Worm (Caenorhabditis elegans) whole organism, young adult: ENCODE data around the gene Y38C1AA.19.

Experiments
- C17E4.6 ChIP-seq: fragments of 200-800 bp; sonication (Bioruptor generic); IDR thresholded peaks from 2 replicates; pipeline ENCODE4 v1.3.6; 2022; ENCODE audit warnings: missing genetic modification reagents, missing genetic modification characterization, missing compliant biosample characterization
- F10E7.11 ChIP-seq: sonication (generic microtip); optimal IDR thresholded peaks from 2 replicates; lab custom pipeline; 2017; ENCODE audit warnings: mild to moderate bottlenecking, missing genetic modification characterization, moderate library complexity, missing compliant biosample characterization
- F23B12.7 ChIP-seq: sonication (generic microtip); optimal IDR thresholded peaks from 2 replicates; lab custom pipeline; 2017; ENCODE audit warnings: missing genetic modification characterization, mild to moderate bottlenecking, missing compliant biosample characterization, antibody characterized with exemption, moderate library complexity; ENCODE audit not compliant: insufficient read depth
- F52B5.7 ChIP-seq: sonication (generic microtip); optimal IDR thresholded peaks from 2 replicates; lab custom pipeline; 2016; ENCODE audit warnings: mild to moderate bottlenecking, missing genetic modification characterization, missing compliant biosample characterization
- K11D2.4 ChIP-seq: fragments of 200-800 bp; sonication (Bioruptor generic); IDR thresholded peaks from 2 replicates; pipeline ENCODE4 v1.3.6; 2022; ENCODE audit warnings: missing genetic modification reagents, missing genetic modification characterization, missing compliant biosample characterization
- Y56A3A.18 ChIP-seq: fragments of 200-800 bp; sonication (Bioruptor generic); IDR thresholded peaks from 2 replicates; pipeline ENCODE4 v1.3.6; 2022; ENCODE audit warnings: missing genetic modification reagents, missing genetic modification characterization, missing compliant biosample characterization
- Y95B8A.8 ChIP-seq: fragments of 200-800 bp; sonication (Bioruptor generic); IDR thresholded peaks from 2 replicates; pipeline ENCODE4 v1.3.6; 2022; ENCODE audit warnings: missing genetic modification reagents, missing genetic modification characterization, missing compliant biosample characterization
- ZK185.1 ChIP-seq: sonication (generic microtip); optimal IDR thresholded peaks from 2 replicates; lab custom pipeline; 2016; ENCODE audit warnings: mild to moderate bottlenecking, missing genetic modification characterization, missing compliant biosample characterization; ENCODE audit not compliant: poor library complexity, severe bottlenecking
- athp-1 ChIP-seq: sonication (generic microtip); optimal IDR thresholded peaks from 2 replicates; lab custom pipeline; 2017; ENCODE audit warnings: mild to moderate bottlenecking, missing genetic modification characterization, missing compliant biosample characterization
- attf-5 ChIP-seq: fragments of 200-800 bp; sonication (Bioruptor generic); optimal IDR thresholded peaks from 2 replicates; lab custom pipeline; 2018; ENCODE audit warnings: mild to moderate bottlenecking, missing genetic modification characterization, missing compliant biosample characterization
- ceh-100 ChIP-seq: fragments of 200-800 bp; sonication (Bioruptor generic); IDR thresholded peaks from 2 replicates; pipeline ENCODE4 v1.3.6; 2022; ENCODE audit warnings: missing genetic modification reagents, missing genetic modification characterization, missing compliant biosample characterization
- ceh-27 ChIP-seq: fragments of 200-800 bp; sonication (Bioruptor generic); optimal IDR thresholded peaks from 2 replicates; lab custom pipeline; 2018; ENCODE audit warnings: mild to moderate bottlenecking, missing genetic modification characterization, moderate library complexity, missing compliant biosample characterization
- die-1 ChIP-seq: sonication (generic microtip); optimal IDR thresholded peaks from 2 replicates; lab custom pipeline; 2016; ENCODE audit warnings: missing genotype, mild to moderate bottlenecking, missing genetic modification characterization, missing compliant biosample characterization
- egl-18 ChIP-seq: fragments of 200-800 bp; sonication (Bioruptor generic); IDR thresholded peaks from 2 replicates; pipeline ENCODE4 v1.3.6; 2022; ENCODE audit warnings: missing genetic modification reagents, missing genetic modification characterization, missing compliant biosample characterization
- egrh-3 ChIP-seq: fragments of 200-800 bp; sonication (Bioruptor generic); IDR thresholded peaks from 2 replicates; pipeline ENCODE4 v1.3.6; 2022; ENCODE audit warnings: missing genetic modification reagents, missing genetic modification characterization, missing compliant biosample characterization
- fkh-3 ChIP-seq: sonication (generic microtip); optimal IDR thresholded peaks from 2 replicates; lab custom pipeline; 2016; ENCODE audit warnings: mild to moderate bottlenecking, missing genetic modification characterization, missing compliant biosample characterization
- him-1 ChIP-seq: sonication (generic microtip); optimal IDR thresholded peaks from 2 replicates; lab custom pipeline; 2016; ENCODE audit warnings: missing genotype, missing genetic modification reagents, missing genetic modification characterization, missing compliant biosample characterization
- hmg-1.2 ChIP-seq: fragments of 200-800 bp; sonication (Bioruptor generic); IDR thresholded peaks from 2 replicates; pipeline ENCODE4 v1.3.6; 2022; ENCODE audit warnings: missing genetic modification reagents, missing genetic modification characterization, missing compliant biosample characterization
- hmg-20 ChIP-seq: fragments of 200-800 bp; sonication (Bioruptor generic); IDR thresholded peaks from 2 replicates; pipeline ENCODE4 v1.3.6; 2022; ENCODE audit warnings: missing genetic modification reagents, missing genetic modification characterization, missing compliant biosample characterization
- lag-1 ChIP-seq: fragments of 200-800 bp; sonication (Bioruptor generic); IDR thresholded peaks from 2 replicates; pipeline ENCODE4 v1.3.6; 2022; ENCODE audit warnings: missing genetic modification reagents, missing genetic modification characterization, missing compliant biosample characterization
- lin-54 ChIP-seq: fragments of 200-800 bp; sonication (Bioruptor generic); optimal IDR thresholded peaks from 2 replicates; lab custom pipeline; 2018; ENCODE audit warnings: mild to moderate bottlenecking, missing genetic modification characterization, missing compliant biosample characterization
- lir-1 ChIP-seq: fragments of 200-800 bp; sonication (Bioruptor generic); conservative IDR thresholded peaks from 2 replicates; pipeline ENCODE4 v1.3.6; 2022; ENCODE audit warnings: missing genetic modification reagents, missing genetic modification characterization, missing compliant biosample characterization
- madf-10 ChIP-seq: sonication (generic microtip); optimal IDR thresholded peaks from 2 replicates; lab custom pipeline; 2016; ENCODE audit warnings: mild to moderate bottlenecking, missing genetic modification characterization, missing compliant biosample characterization
- mcd-1 ChIP-seq: fragments of 200-800 bp; sonication (Bioruptor generic); IDR thresholded peaks from 2 replicates; pipeline ENCODE4 v1.3.6; 2022; ENCODE audit warnings: missing genetic modification reagents, missing genetic modification characterization, missing compliant biosample characterization
- mel-28 ChIP-seq: sonication (generic microtip); optimal IDR thresholded peaks from 2 replicates; lab custom pipeline; 2016; ENCODE audit warnings: borderline replicate concordance, mild to moderate bottlenecking, missing genetic modification characterization, missing compliant biosample characterization
- mes-4 ChIP-seq: sonication (generic microtip); optimal IDR thresholded peaks from 2 replicates; lab custom pipeline; 2016; ENCODE audit warnings: missing genotype, missing genetic modification characterization, missing compliant biosample characterization
- nhr-27 ChIP-seq: fragments of 200-800 bp; sonication (Bioruptor generic); optimal IDR thresholded peaks from 2 replicates; lab custom pipeline; 2018; ENCODE audit warnings: mild to moderate bottlenecking, missing genetic modification characterization, moderate library complexity, missing compliant biosample characterization
- nhr-80 ChIP-seq: sonication (generic microtip); optimal IDR thresholded peaks from 2 replicates; lab custom pipeline; 2016; ENCODE audit warnings: missing genetic modification characterization, missing compliant biosample characterization
- snpc-1.1 ChIP-seq: sonication (generic microtip); optimal IDR thresholded peaks from 2 replicates; lab custom pipeline; 2017; ENCODE audit warnings: missing genetic modification characterization, mild to moderate bottlenecking, missing compliant biosample characterization, antibody characterized with exemption, moderate library complexity, missing genotype, missing genetic modification reagents; ENCODE audit not compliant: insufficient read depth
- tbx-9 ChIP-seq: sonication (generic microtip); optimal IDR thresholded peaks from 2 replicates; lab custom pipeline; 2016; ENCODE audit warnings: borderline replicate concordance, missing genetic modification characterization, inconsistent platforms, missing compliant biosample characterization
- tlf-1 ChIP-seq: fragments of 200-800 bp; sonication (Bioruptor generic); optimal IDR thresholded peaks from 2 replicates; lab custom pipeline; 2018; ENCODE audit warnings: mild to moderate bottlenecking, missing genetic modification characterization, missing compliant biosample characterization
- zfh-2 ChIP-seq: fragments of 200-800 bp; sonication (Bioruptor generic); conservative IDR thresholded peaks from 2 replicates; pipeline ENCODE4 v1.3.6; 2022; ENCODE audit warnings: missing genetic modification reagents, missing genetic modification characterization, missing compliant biosample characterization
- ztf-25 ChIP-seq: fragments of 200-800 bp; sonication (Bioruptor generic); IDR thresholded peaks from 2 replicates; pipeline ENCODE4 v1.3.6; 2022; ENCODE audit warnings: missing genetic modification reagents, missing genetic modification characterization, missing compliant biosample characterization
- ztf-3 ChIP-seq: fragments of 200-800 bp; sonication (Bioruptor generic); optimal IDR thresholded peaks from 2 replicates; lab custom pipeline; 2018; ENCODE audit warnings: mild to moderate bottlenecking, missing genetic modification characterization, missing compliant biosample characterization

Y38C1AA.19 gene

ce11 chrIV:174115-174514, 14.2 kb downstream of the Y38C1AA.19 start:
- no peak for TF ChIP-seq lag-1 (GFP tag; lab: Robert Waterston, UW)
- no peak for TF ChIP-seq fkh-3 (tag; lab: Kevin White, UChicago)
- TF ChIP-seq ceh-100 (GFP tag; lab: Robert Waterston, UW) = no peak
- TF ChIP-seq F23B12.7 (tag; lab: Kevin White, UChicago) = no peak
- TF ChIP-seq madf-10 = no peak

ce11 chrIV:175698-176097, 15.7 kb downstream of the Y38C1AA.19 start:
- TF ChIP-seq zfh-2 (peak; percentile 75), egrh-3 (GFP tag; lab: Robert Waterston, UW) (peak; percentile 78; the same call in 1 of the 2 replicates), ceh-27 (GFP tag; lab: Kevin White, UChicago) (peak; percentile 34), hmg-20 (no peak)
- TF ChIP-seq, all 124 proteins: peak for 3

ce11 chrIV:177487-177886, 17.5 kb downstream of the Y38C1AA.19 start:
- TF ChIP-seq tbx-9 = no peak
- TF ChIP-seq die-1 = no peak
- no peak for TF ChIP-seq Y95B8A.8 (GFP tag; lab: Robert Waterston, UW)
- TF ChIP-seq snpc-1.1 (tag; lab: Kevin White, UChicago) = no peak
- no peak for TF ChIP-seq mes-4 (tag; lab: Kevin White, UChicago)
- no peak for TF ChIP-seq F52B5.7
- no peak for TF ChIP-seq attf-5 (GFP tag; lab: Kevin White, UChicago)
- TF ChIP-seq tlf-1 (GFP tag; lab: Kevin White, UChicago) = no peak
- no peak for TF ChIP-seq ztf-3 (GFP tag; lab: Kevin White, UChicago)

- TF ChIP-seq ztf-25 (GFP tag; lab: Robert Waterston, UW) = no peak
- TF ChIP-seq hmg-1.2 (GFP tag; lab: Robert Waterston, UW) = no peak
- no peak for TF ChIP-seq mel-28 (tag; lab: Kevin White, UChicago)
- TF ChIP-seq mcd-1 (GFP tag; lab: Robert Waterston, UW) = no peak
- TF ChIP-seq ZK185.1 (tag; lab: Kevin White, UChicago) = no peak
- TF ChIP-seq, all 124 proteins: peak for 0
These were observed 18.7 kb downstream of the Y38C1AA.19 start, which contains the start of gene tcl-2 for ce11 chrIV:178696-179095. TSS of gene tcl-2 (plus strand) at chrIV:179083.

ce11 chrIV:179700-180099, 19.7 kb downstream of the Y38C1AA.19 start:
- TF ChIP-seq lin-54 (GFP tag; lab: Kevin White, UChicago) (no peak), him-1 (tag; lab: Kevin White, UChicago) (no peak), nhr-27 (no peak), nhr-80 (tag; lab: Kevin White, UChicago) (no peak), Y56A3A.18 (GFP tag; lab: Robert Waterston, UW) (no peak), egl-18 (GFP tag; lab: Robert Waterston, UW) (no peak), athp-1 (no peak), lir-1 (GFP tag; lab: Robert Waterston, UW) (no peak), K11D2.4 (GFP tag; lab: Robert Waterston, UW) (no peak), F10E7.11 (no peak), C17E4.6 (GFP tag; lab: Robert Waterston, UW) (no peak)
